Worm (Caenorhabditis elegans) whole organism, young adult: ENCODE measurements around the gene F22F1.2.
A peak's percentile ranks its signal among the peaks of the same experiment; 100 is the strongest.

ENCODE experiments used
- B0336.3 ChIP-seq: fragments of 200-800 bp; sonication (Bioruptor generic); IDR thresholded peaks from 2 replicates; pipeline ENCODE4 v1.3.6; 2022; ENCODE audit warnings: missing genetic modification characterization, missing compliant biosample characterization
- F23B12.7 ChIP-seq: sonication (generic microtip); optimal IDR thresholded peaks from 2 replicates; lab custom pipeline; 2017; ENCODE audit warnings: missing genetic modification characterization, mild to moderate bottlenecking, missing compliant biosample characterization, antibody characterized with exemption, moderate library complexity; ENCODE audit not compliant: insufficient read depth
- F39B2.1 ChIP-seq: fragments of 200-800 bp; sonication (Bioruptor generic); IDR thresholded peaks from 2 replicates; pipeline ENCODE4 v1.3.6; 2022; ENCODE audit warnings: missing genetic modification reagents, missing genetic modification characterization, missing compliant biosample characterization
- F49E8.2 ChIP-seq: sonication (generic microtip); optimal IDR thresholded peaks from 3 replicates; lab custom pipeline; 2017; ENCODE audit warnings: missing genetic modification characterization, mild to moderate bottlenecking, missing compliant biosample characterization, antibody characterized with exemption, moderate library complexity; ENCODE audit not compliant: insufficient read depth
- F57A8.1 ChIP-seq: fragments of 200-800 bp; sonication (Bioruptor generic); optimal IDR thresholded peaks from 2 replicates; lab custom pipeline; 2018; ENCODE audit warnings: mild to moderate bottlenecking, missing genetic modification characterization, moderate library complexity, missing compliant biosample characterization
- T07F8.4 ChIP-seq: sonication (generic microtip); optimal IDR thresholded peaks from 2 replicates; lab custom pipeline; 2016; ENCODE audit warnings: mild to moderate bottlenecking, missing genetic modification characterization, moderate library complexity, missing compliant biosample characterization
- T26A5.8 ChIP-seq: sonication (generic microtip); optimal IDR thresholded peaks from 2 replicates; lab custom pipeline; 2016; ENCODE audit warnings: missing genetic modification characterization, missing compliant biosample characterization
- Y53G8AR.9 ChIP-seq: fragments of 200-800 bp; sonication (Bioruptor generic); conservative IDR thresholded peaks from 2 replicates; pipeline ENCODE4 v1.3.6; 2022; ENCODE audit warnings: missing genetic modification reagents, missing genetic modification characterization, missing compliant biosample characterization
- akir-1 ChIP-seq: fragments of 200-800 bp; sonication (Bioruptor generic); optimal IDR thresholded peaks from 2 replicates; lab custom pipeline; 2018; ENCODE audit warnings: mild to moderate bottlenecking, missing genetic modification characterization, moderate library complexity, missing compliant biosample characterization
- atf-7 ChIP-seq: sonication (generic microtip); optimal IDR thresholded peaks from 2 replicates; lab custom pipeline; 2017; ENCODE audit warnings: mild to moderate bottlenecking, missing genetic modification characterization, missing compliant biosample characterization
- attf-5 ChIP-seq: fragments of 200-800 bp; sonication (Bioruptor generic); optimal IDR thresholded peaks from 2 replicates; lab custom pipeline; 2018; ENCODE audit warnings: mild to moderate bottlenecking, missing genetic modification characterization, missing compliant biosample characterization
- ccch-3 ChIP-seq: fragments of 200-800 bp; sonication (Bioruptor generic); optimal IDR thresholded peaks from 2 replicates; lab custom pipeline; 2018; ENCODE audit warnings: mild to moderate bottlenecking, missing genetic modification characterization, missing compliant biosample characterization
- cebp-1 ChIP-seq, 2 experiments: fragments of 200-800 bp in 1 of 2; sonication (Bioruptor generic) in 1 of 2; sonication (generic microtip) in 1 of 2; IDR thresholded peaks in 1 of 2; optimal IDR thresholded peaks in 1 of 2; 2 replicates each; pipeline versions ENCODE4 v1.3.6 to Lab custom; 2017 to 2022; ENCODE audit warnings: missing compliant biosample characterization in 2 of 2, missing genetic modification characterization in 2 of 2, mild to moderate bottlenecking in 1 of 2, missing genetic modification reagents in 1 of 2, moderate library complexity in 1 of 2
- cebp-2 ChIP-seq: fragments of 200-800 bp; sonication (Bioruptor generic); IDR thresholded peaks from 2 replicates; pipeline ENCODE4 v1.3.6; 2022; ENCODE audit warnings: missing genetic modification characterization, missing compliant biosample characterization
- ceh-27 ChIP-seq: fragments of 200-800 bp; sonication (Bioruptor generic); optimal IDR thresholded peaks from 2 replicates; lab custom pipeline; 2018; ENCODE audit warnings: mild to moderate bottlenecking, missing genetic modification characterization, moderate library complexity, missing compliant biosample characterization
- ceh-40 ChIP-seq: fragments of 200-800 bp; sonication (Bioruptor generic); IDR thresholded peaks from 2 replicates; pipeline ENCODE4 v1.3.6; 2022; ENCODE audit warnings: missing genetic modification characterization, missing compliant biosample characterization
- ceh-58 ChIP-seq: fragments of 200-800 bp; sonication (Bioruptor generic); IDR thresholded peaks from 2 replicates; pipeline ENCODE4 v1.3.6; 2022; ENCODE audit warnings: missing genetic modification characterization, missing compliant biosample characterization
- die-1 ChIP-seq: sonication (generic microtip); optimal IDR thresholded peaks from 2 replicates; lab custom pipeline; 2016; ENCODE audit warnings: missing genotype, mild to moderate bottlenecking, missing genetic modification characterization, missing compliant biosample characterization
- dox-1 ChIP-seq: fragments of 200-800 bp; sonication (Bioruptor generic); IDR thresholded peaks from 2 replicates; pipeline ENCODE4 v1.3.6; 2022; ENCODE audit warnings: missing genetic modification reagents, missing genetic modification characterization, missing compliant biosample characterization
- egl-18 ChIP-seq: fragments of 200-800 bp; sonication (Bioruptor generic); IDR thresholded peaks from 2 replicates; pipeline ENCODE4 v1.3.6; 2022; ENCODE audit warnings: missing genetic modification reagents, missing genetic modification characterization, missing compliant biosample characterization
- egrh-3 ChIP-seq: fragments of 200-800 bp; sonication (Bioruptor generic); IDR thresholded peaks from 2 replicates; pipeline ENCODE4 v1.3.6; 2022; ENCODE audit warnings: missing genetic modification reagents, missing genetic modification characterization, missing compliant biosample characterization
- ets-4 ChIP-seq: fragments of 200-800 bp; sonication (Bioruptor generic); optimal IDR thresholded peaks from 2 replicates; lab custom pipeline; 2018; ENCODE audit warnings: mild to moderate bottlenecking, missing genetic modification characterization, missing compliant biosample characterization
- fkh-3 ChIP-seq: sonication (generic microtip); optimal IDR thresholded peaks from 2 replicates; lab custom pipeline; 2016; ENCODE audit warnings: mild to moderate bottlenecking, missing genetic modification characterization, missing compliant biosample characterization
- hmg-1.2 ChIP-seq: fragments of 200-800 bp; sonication (Bioruptor generic); IDR thresholded peaks from 2 replicates; pipeline ENCODE4 v1.3.6; 2022; ENCODE audit warnings: missing genetic modification reagents, missing genetic modification characterization, missing compliant biosample characterization
- hrde-1 ChIP-seq: sonication (generic microtip); optimal IDR thresholded peaks from 2 replicates; lab custom pipeline; 2016; ENCODE audit warnings: missing genetic modification characterization, mild to moderate bottlenecking, missing compliant biosample characterization, moderate library complexity, missing genotype, missing genetic modification reagents, borderline replicate concordance
- let-607 ChIP-seq, 2 experiments: fragments of 200-800 bp in 1 of 2; sonication (Bioruptor generic) in 1 of 2; sonication (generic microtip) in 1 of 2; optimal IDR thresholded peaks; 2 replicates each; lab custom pipeline; 2016 to 2018; ENCODE audit warnings: mild to moderate bottlenecking in 2 of 2, missing compliant biosample characterization in 2 of 2, missing genetic modification characterization in 2 of 2, moderate library complexity in 2 of 2, missing genotype in 1 of 2
- lin-35 ChIP-seq, 3 experiments: fragments of 150-350 bp in 2 of 3; sonication (generic microtip) in 1 of 3; optimal IDR thresholded peaks; 2 replicates each; lab custom pipeline; 2014 to 2018; ENCODE audit warnings: missing biosample characterization in 3 of 3, missing genetic modification characterization in 3 of 3, missing genetic modification reagents in 3 of 3
- lsl-1 ChIP-seq: fragments of 200-800 bp; sonication (Bioruptor generic); optimal IDR thresholded peaks from 2 replicates; lab custom pipeline; 2018; ENCODE audit warnings: mild to moderate bottlenecking, missing genetic modification characterization, moderate library complexity, missing compliant biosample characterization
- madf-10 ChIP-seq: sonication (generic microtip); optimal IDR thresholded peaks from 2 replicates; lab custom pipeline; 2016; ENCODE audit warnings: mild to moderate bottlenecking, missing genetic modification characterization, missing compliant biosample characterization
- mel-28 ChIP-seq: sonication (generic microtip); optimal IDR thresholded peaks from 2 replicates; lab custom pipeline; 2016; ENCODE audit warnings: borderline replicate concordance, mild to moderate bottlenecking, missing genetic modification characterization, missing compliant biosample characterization
- nhr-80 ChIP-seq: sonication (generic microtip); optimal IDR thresholded peaks from 2 replicates; lab custom pipeline; 2016; ENCODE audit warnings: missing genetic modification characterization, missing compliant biosample characterization
- pbrm-1 ChIP-seq: fragments of 200-800 bp; sonication (Bioruptor generic); IDR thresholded peaks from 2 replicates; pipeline ENCODE4 v1.3.6; 2022; ENCODE audit warnings: missing genetic modification reagents, missing genetic modification characterization, missing compliant biosample characterization
- pha-4 ChIP-seq: fragments of 150-350 bp; sonication (generic microtip); optimal IDR thresholded peaks from 2 replicates; lab custom pipeline; 2014; ENCODE audit warnings: missing biosample characterization, missing genetic modification reagents, missing genetic modification characterization
- sea-2 ChIP-seq: fragments of 200-800 bp; sonication (Bioruptor generic); IDR thresholded peaks from 2 replicates; pipeline ENCODE4 v1.3.6; 2022; ENCODE audit warnings: missing genetic modification characterization, missing compliant biosample characterization
- snpc-1.1 ChIP-seq: sonication (generic microtip); optimal IDR thresholded peaks from 2 replicates; lab custom pipeline; 2017; ENCODE audit warnings: missing genetic modification characterization, mild to moderate bottlenecking, missing compliant biosample characterization, antibody characterized with exemption, moderate library complexity, missing genotype, missing genetic modification reagents; ENCODE audit not compliant: insufficient read depth
- tbp1 ChIP-seq: fragments of 200-800 bp; sonication (Bioruptor generic); optimal IDR thresholded peaks from 2 replicates; lab custom pipeline; 2018; ENCODE audit warnings: mild to moderate bottlenecking, missing genetic modification characterization, missing compliant biosample characterization
- unc-62 ChIP-seq: fragments of 150-350 bp; optimal IDR thresholded peaks from 2 replicates; lab custom pipeline; 2014; ENCODE audit warnings: missing biosample characterization, missing genetic modification reagents, missing genetic modification characterization
- zfh-2 ChIP-seq: fragments of 200-800 bp; sonication (Bioruptor generic); conservative IDR thresholded peaks from 2 replicates; pipeline ENCODE4 v1.3.6; 2022; ENCODE audit warnings: missing genetic modification reagents, missing genetic modification characterization, missing compliant biosample characterization
- ztf-6 ChIP-seq: fragments of 200-800 bp; sonication (Bioruptor generic); IDR thresholded peaks from 2 replicates; pipeline ENCODE4 v1.3.6; 2022; ENCODE audit warnings: missing genetic modification reagents, missing genetic modification characterization, missing compliant biosample characterization

The F22F1.2 gene

ce11 chrX:8137779-8138178 lies 12.7 kb downstream of the F22F1.2 start, which contains the start of gene C02B8.7:
TSS of gene C02B8.7 (minus strand) at chrX:8137879.
- no peak for TF ChIP-seq lin-35 (GFP tag; optimal IDR thresholded peaks at IDR 0.05; lab: Kevin White, UChicago)
- no peak for TF ChIP-seq egl-18
- no peak for TF ChIP-seq cebp-1 (GFP tag; IDR thresholded peaks at IDR 0.05; lab: Robert Waterston, UW)
- no peak for TF ChIP-seq cebp-1 (tag; optimal IDR thresholded peaks at IDR 0.05; lab: Kevin White, UChicago)
- TF ChIP-seq pbrm-1 (GFP tag; lab: Robert Waterston, UW), result no peak
- no peak for TF ChIP-seq akir-1 (GFP tag; lab: Kevin White, UChicago)
- no peak for TF ChIP-seq B0336.3
- no peak for TF ChIP-seq unc-62 (GFP tag; lab: Kevin White, UChicago)
- TF ChIP-seq die-1 (tag; lab: Kevin White, UChicago), result no peak
- no peak for TF ChIP-seq mel-28 (tag; lab: Kevin White, UChicago)
- 0 out of 2 replicates have a peak, but pooled peaks have one; percentile 16 for TF ChIP-seq cebp-2 (GFP tag; lab: Robert Waterston, UW)
- 0 out of 2 replicates have a peak, but pooled peaks have one; percentile 35 for TF ChIP-seq ceh-58 (GFP tag; lab: Robert Waterston, UW)
- TF ChIP-seq T07F8.4 (tag; lab: Kevin White, UChicago), result no peak

ce11 chrX:8136276-8136891 lies 14.1 kb downstream of the F22F1.2 start, which contains the start of gene C02B8.6:
TSS of gene C02B8.6 (minus strand) at chrX:8136326.
- TF ChIP-seq F23B12.7 (tag; lab: Kevin White, UChicago) (peak; percentile 46), dox-1 (GFP tag; lab: Robert Waterston, UW) (peak; percentile 53; the same call in 1 of the 2 replicates), hmg-1.2 (0 out of 2 replicates have a peak, but pooled peaks have one; percentile 10), nhr-80 (tag; lab: Kevin White, UChicago) (peak; percentile 72), ets-4 (GFP tag; lab: Kevin White, UChicago) (no peak), attf-5 (GFP tag; lab: Kevin White, UChicago) (peak; percentile 9), zfh-2 (GFP tag; lab: Robert Waterston, UW) (no peak), tbp1 (GFP tag; lab: Kevin White, UChicago) (no peak), sea-2 (no peak), ceh-27 (GFP tag; lab: Kevin White, UChicago) (no peak)

- TF ChIP-seq atf-7 (tag; lab: Kevin White, UChicago) (no peak), mel-28 (tag; lab: Kevin White, UChicago) (no peak), T26A5.8 (no peak), ztf-6 (GFP tag; lab: Robert Waterston, UW) (no peak), F39B2.1 (GFP tag; lab: Robert Waterston, UW) (no peak)
These were observed 21.0 kb downstream of the F22F1.2 start, which contains the start of gene frpr-1 for ce11 chrX:8129543-8129942. TSS of gene frpr-1 (minus strand) at chrX:8129643.

ce11 chrX:8123194-8123593 lies 27.3 kb downstream of the F22F1.2 start, which contains the start of gene C02B8.12:
TSS of gene C02B8.12 (minus strand) at chrX:8123368.
- no peak for TF ChIP-seq nhr-80 (tag; lab: Kevin White, UChicago)

ce11 chrX:8120281-8120680 lies 30.2 kb downstream of the F22F1.2 start:
- TF ChIP-seq F49E8.2 (tag; lab: Kevin White, UChicago) (no peak), hrde-1 (tag; lab: Kevin White, UChicago) (no peak), snpc-1.1 (tag; lab: Kevin White, UChicago) (no peak), pha-4 (no peak), let-607 (tag; optimal IDR thresholded peaks at IDR 0.05; lab: Kevin White, UChicago) (no peak), attf-5 (GFP tag; lab: Kevin White, UChicago) (no peak), ccch-3 (GFP tag; lab: Kevin White, UChicago) (no peak), ztf-6 (GFP tag; lab: Robert Waterston, UW) (no peak), fkh-3 (tag; lab: Kevin White, UChicago) (no peak), F57A8.1 (GFP tag; lab: Kevin White, UChicago) (no peak), ceh-40 (GFP tag; lab: Robert Waterston, UW) (no peak), lsl-1 (GFP tag; lab: Kevin White, UChicago) (no peak), T07F8.4 (tag; lab: Kevin White, UChicago) (no peak), egrh-3 (GFP tag; lab: Robert Waterston, UW) (no peak), Y53G8AR.9 (GFP tag; lab: Robert Waterston, UW) (no peak), madf-10 (tag; lab: Kevin White, UChicago) (no peak)
